Worm (Caenorhabditis elegans) whole organism, L3 larva: ENCODE measurements around the gene msp-51.

Experiments
- R02D3.7 ChIP-seq: fragments of 150-350 bp; optimal IDR thresholded peaks from 2 replicates; lab custom pipeline; 2014; ENCODE audit warnings: missing biosample characterization, missing genetic modification characterization
- ceh-16 ChIP-seq: sonication (generic microtip); optimal IDR thresholded peaks from 2 replicates; lab custom pipeline; 2017; ENCODE audit warnings: missing biosample characterization, missing genetic modification characterization
- ceh-82 ChIP-seq: fragments of 150-350 bp; optimal IDR thresholded peaks from 2 replicates; lab custom pipeline; 2014; ENCODE audit warnings: missing biosample characterization, missing genetic modification characterization
- nhr-12 ChIP-seq: fragments of 150-350 bp; optimal IDR thresholded peaks from 2 replicates; lab custom pipeline; 2014; ENCODE audit warnings: missing biosample characterization, missing genetic modification characterization
- nhr-25 ChIP-seq: sonication (generic microtip); optimal IDR thresholded peaks from 2 replicates; lab custom pipeline; 2017; ENCODE audit warnings: missing biosample characterization, missing genetic modification characterization
- nhr-77 ChIP-seq: fragments of 150-350 bp; optimal IDR thresholded peaks from 2 replicates; lab custom pipeline; 2014; ENCODE audit warnings: missing biosample characterization, missing genetic modification characterization
- pqm-1 ChIP-seq: fragments of 150-350 bp; optimal IDR thresholded peaks from 2 replicates; lab custom pipeline; 2017; ENCODE audit warnings: missing biosample characterization, missing genetic modification characterization, inconsistent platforms
- snpc-4 ChIP-seq: fragments of 150-350 bp; optimal IDR thresholded peaks from 2 replicates; lab custom pipeline; 2014; ENCODE audit warnings: missing biosample characterization, missing genetic modification characterization

- TF ChIP-seq ceh-16 (tag; lab: Kevin White, UChicago) (no peak), snpc-4 (tag; lab: Kevin White, UChicago) (no peak), nhr-12 (tag; lab: Kevin White, UChicago) (no peak), nhr-25 (tag; lab: Kevin White, UChicago) (no peak), ceh-82 (no peak), R02D3.7 (tag; lab: Kevin White, UChicago) (no peak), pqm-1 (no peak), nhr-77 (tag; lab: Kevin White, UChicago) (no peak)
Measured at ce11 chrIV:5303030-5303429, 7.9 kb upstream of the msp-51 start, which contains the start of gene ZK354.7.
